Fruit fly (Drosophila melanogaster): ENCODE results near the gene Drsl6.

The Drsl6 gene

DNA sequence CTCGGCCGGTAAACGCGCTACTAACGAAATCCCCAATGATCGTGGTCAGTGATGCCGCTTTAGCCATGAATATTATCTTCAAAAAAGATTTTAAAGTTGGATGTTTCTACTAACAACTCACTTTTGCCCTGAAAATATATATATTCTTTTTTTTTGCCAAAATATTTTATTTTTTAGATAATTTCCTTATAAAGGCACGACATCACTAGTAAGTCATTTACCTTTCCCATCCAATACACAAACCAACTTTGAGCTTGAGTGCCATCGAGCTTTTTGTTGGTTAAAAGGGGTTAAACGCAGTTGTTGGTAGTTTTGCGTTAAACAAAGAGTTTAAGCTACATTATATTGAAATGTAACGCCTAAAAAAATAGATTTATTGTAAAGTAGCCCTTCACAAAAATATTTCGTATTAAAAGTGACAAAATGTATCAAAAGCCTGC is 33.1 kb downstream of the Drsl6 start, which contains the start of gene CG14968 (continued):
- peak; percentile 79 for TF ChIP-seq Mad (GFP tag; optimal IDR thresholded peaks at IDR 0.05)
- peak; percentile 88 for TF ChIP-seq CG7987 (GFP tag; optimal IDR thresholded peaks at IDR 0.05)
- peak; percentile 95 for TF ChIP-seq ap (GFP tag; IDR thresholded peaks at IDR 0.05)
- TF ChIP-seq CG17912 (GFP tag; optimal IDR thresholded peaks at IDR 0.05) = peak; percentile 76
- TF ChIP-seq da (GFP tag; optimal IDR thresholded peaks at IDR 0.05) = no peak
- peak; percentile 62; the same call in 1 of the 3 replicates for TF ChIP-seq z (GFP tag; IDR thresholded peaks at IDR 0.05)
- peak; percentile 98 for TF ChIP-seq CG3847 (GFP tag; IDR thresholded peaks at IDR 0.05)
- peak; percentile 90 for TF ChIP-seq scrt (GFP tag; optimal IDR thresholded peaks at IDR 0.05)
- peak; percentile 93 for TF ChIP-seq Sry-β (GFP tag; optimal IDR thresholded peaks at IDR 0.05)
- peak; percentile 33 for TF ChIP-seq gfzf (GFP tag; optimal IDR thresholded peaks at IDR 0.05)
- peak; percentile 97 for TF ChIP-seq CG10366 (GFP tag; IDR thresholded peaks at IDR 0.05)
- no peak for TF ChIP-seq abd-A (tag; optimal IDR thresholded peaks at IDR 0.05)
- TF ChIP-seq HLHmδ (GFP tag; optimal IDR thresholded peaks at IDR 0.05) = no peak
- TF ChIP-seq CG11560 (tag; IDR thresholded peaks at IDR 0.05) = peak; percentile 76
- TF ChIP-seq Nf-YA (GFP tag; IDR thresholded peaks at IDR 0.05) = peak; percentile 92
- no peak for TF ChIP-seq fru (optimal IDR thresholded peaks at IDR 0.05)
- peak; percentile 70 for TF ChIP-seq Bdp1 (GFP tag; optimal IDR thresholded peaks at IDR 0.05)
- peak; percentile 96 for TF ChIP-seq Meics (GFP tag; optimal IDR thresholded peaks at IDR 0.05)
- peak; percentile 93 for TF ChIP-seq dmrt99B (tag; optimal IDR thresholded peaks at IDR 0.05)
- no peak for TF ChIP-seq stwl (tag; optimal IDR thresholded peaks at IDR 0.05)
- peak; percentile 13 for TF ChIP-seq NC2α (GFP tag; optimal IDR thresholded peaks at IDR 0.05)
- no peak for TF ChIP-seq Doc3 (GFP tag; IDR thresholded peaks at IDR 0.05; ENCODE audit: partially characterized antibody)
- peak; percentile 77 for TF ChIP-seq HLH54F (GFP tag; optimal IDR thresholded peaks at IDR 0.05)
- TF ChIP-seq cwo (GFP tag; optimal IDR thresholded peaks at IDR 0.05) = peak; percentile 92
- peak; percentile 94 for TF ChIP-seq ind (GFP tag; optimal IDR thresholded peaks at IDR 0.05)
- peak; percentile 95 for TF ChIP-seq CG4730 (GFP tag; IDR thresholded peaks at IDR 0.05)
- no peak for TF ChIP-seq cg (GFP tag; optimal IDR thresholded peaks at IDR 0.05)
- TF ChIP-seq Atf3 (GFP tag; optimal IDR thresholded peaks at IDR 0.05) = peak; percentile 37
- peak; percentile 94 for TF ChIP-seq CG3281 (GFP tag; optimal IDR thresholded peaks at IDR 0.05)
- TF ChIP-seq CG13424 (tag; optimal IDR thresholded peaks at IDR 0.05) = peak; percentile 96
- TF ChIP-seq ewg (GFP tag; optimal IDR thresholded peaks at IDR 0.05) = peak; percentile 80
- TF ChIP-seq CG13775 (GFP tag; optimal IDR thresholded peaks at IDR 0.05) = peak; percentile 88
- no peak for TF ChIP-seq wek (GFP tag; optimal IDR thresholded peaks at IDR 0.05)
- TF ChIP-seq Hmx (GFP tag; optimal IDR thresholded peaks at IDR 0.05) = no peak
- no peak for TF ChIP-seq Dfd (GFP tag; optimal IDR thresholded peaks at IDR 0.05)
- peak in 1 of 2 experiments; percentile 78 for TF ChIP-seq Hr78 (GFP tag; optimal IDR thresholded peaks at IDR 0.05)
- peak; percentile 75; the same call in 1 of the 2 replicates for TF ChIP-seq GATAe (GFP tag; conservative IDR thresholded peaks at IDR 0.05)
- TF ChIP-seq Dek (tag; optimal IDR thresholded peaks at IDR 0.05) = peak; percentile 93
- TF ChIP-seq br (optimal IDR thresholded peaks at IDR 0.05) = no peak
- TF ChIP-seq C15 (GFP tag; IDR thresholded peaks at IDR 0.05) = peak; percentile 90
- TF ChIP-seq Dp (GFP tag; optimal IDR thresholded peaks at IDR 0.05) = no peak
- TF ChIP-seq Optix (GFP tag; IDR thresholded peaks at IDR 0.05) = peak; percentile 85
- TF ChIP-seq CG16863 (GFP tag; optimal IDR thresholded peaks at IDR 0.05) = peak; percentile 63
- TF ChIP-seq sr (GFP tag; IDR thresholded peaks at IDR 0.05) = peak; percentile 78
- no peak for TF ChIP-seq CG15479 (GFP tag; optimal IDR thresholded peaks at IDR 0.05)
- peak; percentile 69 for TF ChIP-seq Lhr (GFP tag; optimal IDR thresholded peaks at IDR 0.05)
- peak; percentile 84 for TF ChIP-seq Adf1 (GFP tag; IDR thresholded peaks at IDR 0.05)
- peak; percentile 52 for TF ChIP-seq CG11398 (GFP tag; optimal IDR thresholded peaks at IDR 0.05)
- TF ChIP-seq sqz (GFP tag; optimal IDR thresholded peaks at IDR 0.05) = peak; percentile 70
- peak; percentile 74 for TF ChIP-seq gsb-n (tag; optimal IDR thresholded peaks at IDR 0.05)
- peak; percentile 95 for TF ChIP-seq Fer1 (GFP tag; optimal IDR thresholded peaks at IDR 0.05)

Data from whole organism, embryonic.